Worm (Caenorhabditis elegans) whole organism, L2 larva: Measurements from ENCODE around the gene fbxa-15.

Source experiments
- alr-1 ChIP-seq: fragments of 150-350 bp; optimal IDR thresholded peaks from 2 replicates; lab custom pipeline; 2014; ENCODE audit warnings: missing biosample characterization, missing genetic modification characterization
- aly-2 ChIP-seq: fragments of 150-350 bp; optimal IDR thresholded peaks from 2 replicates; lab custom pipeline; 2014; ENCODE audit warnings: missing biosample characterization, missing genetic modification characterization
- ama-1 ChIP-seq: fragments of 150-350 bp; optimal IDR thresholded peaks from 2 replicates; lab custom pipeline; 2018; ENCODE audit warnings: inconsistent platforms
- blmp-1 ChIP-seq: sonication (generic microtip); optimal IDR thresholded peaks from 2 replicates; lab custom pipeline; 2017; ENCODE audit warnings: missing genetic modification characterization, mild to moderate bottlenecking, missing compliant biosample characterization, antibody characterized with exemption, moderate library complexity; ENCODE audit not compliant: insufficient read depth
- fos-1 ChIP-seq: fragments of 150-350 bp; optimal IDR thresholded peaks from 2 replicates; lab custom pipeline; 2014; ENCODE audit warnings: missing biosample characterization, missing genetic modification characterization
- mdl-1 ChIP-seq, 2 experiments: fragments of 150-350 bp in 1 of 2; sonication (generic microtip) in 1 of 2; optimal IDR thresholded peaks; 2 replicates each; lab custom pipeline; 2017; ENCODE audit warnings: missing biosample characterization in 2 of 2, missing genetic modification characterization in 2 of 2
- snpc-4 ChIP-seq: fragments of 150-350 bp; optimal IDR thresholded peaks from 2 replicates; lab custom pipeline; 2014; ENCODE audit warnings: missing biosample characterization, missing genetic modification characterization
- unc-39 ChIP-seq: fragments of 150-350 bp; optimal IDR thresholded peaks from 2 replicates; lab custom pipeline; 2014; ENCODE audit warnings: missing biosample characterization, missing genetic modification characterization
- unc-62 ChIP-seq: fragments of 150-350 bp; optimal IDR thresholded peaks from 2 replicates; lab custom pipeline; 2014; ENCODE audit warnings: missing biosample characterization, missing genetic modification reagents, missing genetic modification characterization
- ztf-1 ChIP-seq: fragments of 200-800 bp; sonication (Bioruptor generic); conservative IDR thresholded peaks from 2 replicates; pipeline ENCODE4 v1.3.6; 2022; ENCODE audit warnings: missing genetic modification characterization, missing compliant biosample characterization

DNA sequence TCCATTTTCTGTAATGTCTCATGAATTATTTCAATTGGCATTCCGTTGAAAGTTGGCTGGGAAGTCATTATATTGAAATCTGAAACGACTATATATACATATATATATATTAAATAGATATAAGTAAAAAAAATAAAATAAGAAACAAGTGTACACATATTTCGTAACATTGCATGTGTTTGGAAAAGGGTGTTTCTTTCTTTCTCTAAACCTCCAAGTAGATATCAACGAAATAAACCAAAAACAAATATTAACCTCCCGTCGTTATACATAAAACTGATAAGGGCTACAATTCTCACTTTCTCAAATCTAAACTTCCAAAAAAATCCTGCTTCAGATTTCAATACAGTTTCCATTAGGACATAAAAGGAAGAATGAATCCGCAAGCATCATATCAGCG, 13.3 kb downstream of the fbxa-15 start, which contains the start of gene fbxa-79:
- TF ChIP-seq snpc-4 (tag; lab: Kevin White, UChicago) (no peak), unc-62 (GFP tag; lab: Kevin White, UChicago) (no peak), ama-1 (lab: Kevin White, UChicago) (no peak), unc-39 (tag; lab: Kevin White, UChicago) (no peak), alr-1 (tag; lab: Kevin White, UChicago) (no peak), aly-2 (tag; lab: Kevin White, UChicago) (no peak), ztf-1 (no peak), fos-1 (tag; lab: Kevin White, UChicago) (peak; percentile 66), blmp-1 (tag; lab: Kevin White, UChicago) (no peak), mdl-1 (tag; optimal IDR thresholded peaks at IDR 0.05; lab: Kevin White, UChicago) (no peak)
